Worm (Caenorhabditis elegans): ENCODE measurements around the gene C02F4.4.

- TF ChIP-seq nhr-23 (tag; optimal IDR thresholded peaks at IDR 0.05): no peak
- no peak for TF ChIP-seq ceh-82 (tag; optimal IDR thresholded peaks at IDR 0.05)
- no peak for TF ChIP-seq ztf-11 (tag; optimal IDR thresholded peaks at IDR 0.05)
- no peak for TF ChIP-seq nhr-10 (tag; optimal IDR thresholded peaks at IDR 0.05)
- no peak for TF ChIP-seq ama-1 (optimal IDR thresholded peaks at IDR 0.05)
- TF ChIP-seq Y55F3AM.14 (GFP tag; optimal IDR thresholded peaks at IDR 0.05): no peak
- TF ChIP-seq nhr-25 (tag; optimal IDR thresholded peaks at IDR 0.05): no peak
Measured at ce11 chrIV:10500481-10500880, 14.5 kb downstream of the C02F4.4 start.

Data from whole organism, L2 larva.